Worm (Caenorhabditis elegans): Measurements from ENCODE around the gene W05E10.1.

W05E10.1 gene

DNA sequence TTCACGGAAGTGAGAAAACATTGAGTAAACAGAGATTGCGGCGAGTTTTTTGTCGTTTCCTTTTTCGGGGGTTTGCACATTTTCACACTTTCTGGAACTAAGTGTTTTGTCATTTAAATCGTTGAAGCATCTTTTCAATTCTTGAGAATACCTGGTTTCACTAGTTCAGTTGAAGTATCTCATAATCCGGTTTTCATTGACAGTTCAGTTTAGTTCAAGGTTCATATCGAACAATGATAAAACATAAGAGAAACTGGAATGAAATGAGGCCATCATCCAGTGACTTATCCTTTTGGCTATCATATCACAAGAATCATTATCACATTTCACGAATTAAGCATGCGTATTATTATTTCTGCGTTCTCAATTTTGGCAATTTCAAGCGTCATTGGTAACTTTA lies 24.3 kb downstream of the W05E10.1 start, which contains the start of gene F46F3.3:
F46F3.3 (plus strand) TSS at position 301 of the 400 bp plus-strand sequence.
- TF ChIP-seq lin-15B (tag; optimal IDR thresholded peaks at IDR 0.05) (no peak), unc-62 (GFP tag; optimal IDR thresholded peaks at IDR 0.05 in 1 of 2) (peak in 1 of 2 experiments; percentile 17), unc-62 (tag; optimal IDR thresholded peaks at IDR 0.05) (no peak)

DNA sequence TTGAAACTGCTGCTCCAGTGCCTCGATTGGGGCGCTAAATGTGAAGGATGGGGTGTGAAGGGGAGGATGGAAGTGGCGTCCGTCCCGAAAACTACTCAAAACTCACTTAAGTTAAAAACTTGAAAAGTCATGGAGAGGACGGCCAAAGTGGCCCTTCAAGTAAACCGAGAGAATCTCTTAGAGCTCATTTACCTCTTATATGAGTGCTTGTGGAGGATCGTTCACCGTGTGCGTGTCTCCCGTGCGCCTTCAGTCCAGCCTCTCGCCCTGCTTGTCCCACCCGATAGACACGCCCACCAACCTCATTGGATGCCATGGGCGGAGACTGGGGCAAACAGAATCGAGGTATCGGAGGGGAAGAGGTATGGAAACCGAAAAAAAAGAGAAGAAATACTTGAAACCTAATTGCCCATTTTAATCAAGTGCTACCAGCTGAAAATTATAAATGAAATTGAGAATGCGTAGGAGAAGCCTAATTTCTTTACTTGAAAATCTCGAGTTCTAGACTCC lies 26.6 kb downstream of the W05E10.1 start, which contains the start of gene ceh-27:
ceh-27 (minus strand) TSS at position 228 of the 510 bp plus-strand sequence.
- no peak for TF ChIP-seq ceh-62 (tag; optimal IDR thresholded peaks at IDR 0.05)
- 0 out of 2 replicates have a peak, but pooled peaks have one; percentile 10 for TF ChIP-seq lim-7 (GFP tag; IDR thresholded peaks at IDR 0.05)
- no peak for TF ChIP-seq ceh-20 (GFP tag; IDR thresholded peaks at IDR 0.05)
- TF ChIP-seq fkh-10 (GFP tag; optimal IDR thresholded peaks at IDR 0.05): peak; percentile 52
- no peak for TF ChIP-seq jun-1 (tag; optimal IDR thresholded peaks at IDR 0.05)

DNA sequence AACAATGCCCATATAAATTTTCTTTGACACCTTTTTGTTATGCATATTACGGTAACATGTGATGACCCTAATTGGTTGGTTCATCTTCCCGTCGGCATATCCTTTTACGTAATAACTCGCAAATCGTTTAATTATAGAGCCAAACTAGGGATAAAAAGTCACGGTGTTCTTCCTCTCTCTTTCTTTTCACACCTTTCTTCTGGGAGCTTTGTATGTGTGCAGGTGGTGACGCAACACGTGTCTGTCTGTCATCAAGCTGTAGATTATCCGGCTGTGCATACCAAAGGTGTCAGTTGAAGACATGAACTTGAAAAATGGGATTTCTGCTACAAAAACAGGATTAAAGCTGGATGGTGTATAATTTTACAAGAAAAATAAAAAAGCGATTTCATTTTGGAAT lies 30.9 kb downstream of the W05E10.1 start:
- no peak for TF ChIP-seq F26F4.8 (GFP tag; conservative IDR thresholded peaks at IDR 0.05)
- TF ChIP-seq snpc-1.2 (GFP tag; IDR thresholded peaks at IDR 0.05): no peak
- no peak for TF ChIP-seq daf-8 (GFP tag; IDR thresholded peaks at IDR 0.05)
- TF ChIP-seq ZK546.5 (tag; optimal IDR thresholded peaks at IDR 0.05): no peak
- TF ChIP-seq lin-15B (tag; optimal IDR thresholded peaks at IDR 0.05): no peak
- TF ChIP-seq Y105C5A.15 (GFP tag; IDR thresholded peaks at IDR 0.05): no peak
- TF ChIP-seq T20F7.1 (GFP tag; optimal IDR thresholded peaks at IDR 0.05): no peak
- TF ChIP-seq php-3 (GFP tag; IDR thresholded peaks at IDR 0.05): no peak
- TF ChIP-seq pqm-1 (tag; optimal IDR thresholded peaks at IDR 0.05): no peak
- no peak for TF ChIP-seq lin-39 (tag; optimal IDR thresholded peaks at IDR 0.05)
- no peak for TF ChIP-seq zip-2 (tag; optimal IDR thresholded peaks at IDR 0.05)
- TF ChIP-seq dpl-1 (GFP tag; optimal IDR thresholded peaks at IDR 0.05): no peak
- no peak for TF ChIP-seq nhr-111 (GFP tag; optimal IDR thresholded peaks at IDR 0.05)
- TF ChIP-seq lsy-2 (tag; optimal IDR thresholded peaks at IDR 0.05): no peak
- TF ChIP-seq nhr-102 (tag; optimal IDR thresholded peaks at IDR 0.05): no peak
- no peak for TF ChIP-seq nhr-76 (tag; optimal IDR thresholded peaks at IDR 0.05)
- TF ChIP-seq ceh-20 (GFP tag; IDR thresholded peaks at IDR 0.05): no peak
- TF ChIP-seq unc-130 (GFP tag; optimal IDR thresholded peaks at IDR 0.05): no peak

DNA sequence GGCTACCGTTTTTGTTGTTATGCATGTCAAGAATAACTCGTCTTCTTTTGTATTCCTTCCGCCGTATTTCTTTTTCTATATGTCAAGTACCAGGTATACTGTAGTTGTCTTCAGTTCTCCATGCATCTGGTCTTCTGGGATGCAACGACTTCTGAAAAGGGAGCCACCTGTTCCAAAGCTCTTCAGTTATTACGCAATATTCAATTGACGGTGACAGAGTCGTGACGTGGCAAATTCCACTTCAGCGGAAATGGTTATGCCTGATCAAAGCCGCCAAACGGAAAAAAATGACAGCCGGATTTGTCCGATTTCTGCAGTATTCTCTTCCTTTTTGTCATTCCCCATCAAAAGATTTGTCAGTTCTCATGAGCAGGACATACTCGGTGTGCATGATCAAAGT lies 35.0 kb downstream of the W05E10.1 start:
- TF ChIP-seq nhr-6 (tag; optimal IDR thresholded peaks at IDR 0.05) (no peak), vab-7 (GFP tag; IDR thresholded peaks at IDR 0.05) (no peak), ama-1 (optimal IDR thresholded peaks at IDR 0.05) (no peak)

DNA sequence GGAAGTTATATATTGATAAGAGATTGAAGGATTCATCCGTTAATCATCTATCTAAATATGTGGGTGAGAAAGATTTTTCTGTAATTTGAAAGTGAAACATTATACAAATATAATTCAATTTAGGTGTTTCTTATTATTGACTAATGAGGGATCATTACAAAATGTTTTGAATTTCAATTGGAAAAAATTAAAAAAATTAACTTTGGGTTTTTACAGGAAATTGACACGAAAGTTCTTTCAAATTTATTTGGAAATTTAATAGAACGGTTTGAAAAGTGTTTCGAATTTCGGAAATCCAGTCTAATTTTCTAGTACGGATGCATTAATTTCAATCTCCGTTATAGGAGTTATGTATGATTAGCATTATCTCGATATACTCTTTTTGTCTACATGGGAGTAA lies 38.4 kb downstream of the W05E10.1 start:
- peak in 1 of 2 experiments; percentile 96 for TF ChIP-seq unc-62 (GFP tag; optimal IDR thresholded peaks at IDR 0.05 in 1 of 2)
- TF ChIP-seq unc-62 (tag; optimal IDR thresholded peaks at IDR 0.05): no peak
- no peak for TF ChIP-seq mes-2 (tag; optimal IDR thresholded peaks at IDR 0.05; ENCODE audit: poor library complexity, severe bottlenecking)

DNA sequence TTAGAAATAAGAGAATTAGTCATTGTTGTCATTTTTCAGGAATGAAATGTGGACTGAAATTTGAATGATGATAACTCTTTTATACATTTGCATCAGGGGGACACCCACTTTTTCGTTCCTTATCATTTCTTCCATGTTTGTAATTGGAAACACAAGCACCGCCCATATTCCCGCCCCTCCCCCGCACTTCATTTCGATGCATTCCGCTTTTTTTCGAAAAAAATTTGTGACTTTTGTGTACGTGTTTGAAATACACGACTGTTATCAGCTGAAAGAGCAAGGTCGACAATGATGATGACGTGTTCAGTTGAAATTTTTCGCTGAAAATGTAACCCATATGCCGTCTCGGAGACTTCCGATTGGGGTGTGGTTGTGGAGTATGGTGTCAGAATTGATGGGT lies 40.8 kb downstream of the W05E10.1 start, which contains the start of gene zip-10:
zip-10 (minus strand) TSS at position 43 of the 400 bp plus-strand sequence.
- no peak for TF ChIP-seq lin-13 (GFP tag; optimal IDR thresholded peaks at IDR 0.05)
- 0 out of 2 replicates have a peak, but pooled peaks have one; percentile 38 for TF ChIP-seq nhr-41 (GFP tag; IDR thresholded peaks at IDR 0.05)
- no peak for TF ChIP-seq daf-8 (GFP tag; IDR thresholded peaks at IDR 0.05)
- peak; percentile 90 for TF ChIP-seq dmd-6 (GFP tag; IDR thresholded peaks at IDR 0.05)
- TF ChIP-seq mdt-29 (GFP tag; IDR thresholded peaks at IDR 0.05): 0 out of 2 replicates have a peak, but pooled peaks have one; percentile 29
- peak; percentile 58 for TF ChIP-seq nhr-28 (tag; optimal IDR thresholded peaks at IDR 0.05)
- peak; percentile 68; the same call in 1 of the 2 replicates for TF ChIP-seq php-3 (GFP tag; IDR thresholded peaks at IDR 0.05)
- TF ChIP-seq lsy-2 (tag; optimal IDR thresholded peaks at IDR 0.05): no peak
- no peak for TF ChIP-seq daf-16 (GFP tag; optimal IDR thresholded peaks at IDR 0.05)
- peak; percentile 69 for TF ChIP-seq daf-16 (tag; optimal IDR thresholded peaks at IDR 0.05)
- peak; percentile 7 for TF ChIP-seq nhr-77 (tag; optimal IDR thresholded peaks at IDR 0.05)
- TF ChIP-seq pqm-1 (tag; optimal IDR thresholded peaks at IDR 0.05): peak; percentile 72
- no peak for TF ChIP-seq ctbp-1 (GFP tag; IDR thresholded peaks at IDR 0.05)
- TF ChIP-seq hlh-11 (tag; optimal IDR thresholded peaks at IDR 0.05): peak; percentile 78
- TF ChIP-seq ztf-7 (tag; optimal IDR thresholded peaks at IDR 0.05): peak; percentile 10
- no peak for TF ChIP-seq egl-27 (tag; optimal IDR thresholded peaks at IDR 0.05)
- TF ChIP-seq mdl-1 (tag; optimal IDR thresholded peaks at IDR 0.05): peak in 1 of 2 experiments; percentile 1
- TF ChIP-seq tra-1 (GFP tag; IDR thresholded peaks at IDR 0.05): 0 out of 2 replicates have a peak, but pooled peaks have one; percentile 43
- TF ChIP-seq nhr-48 (tag; optimal IDR thresholded peaks at IDR 0.05): peak; percentile 40
- TF ChIP-seq T20F7.1 (GFP tag; optimal IDR thresholded peaks at IDR 0.05): peak; percentile 7

Measured in whole organism, L4 larva.